Fruit fly (Drosophila melanogaster) whole organism, wandering third instar larva: Measurements from ENCODE around the gene ThrRS.

Source experiments
- CG32264 ChIP-seq: fragments of 200-800 bp; sonication (Bioruptor generic); optimal IDR thresholded peaks from 2 replicates; lab custom pipeline; 2016; ENCODE audit warnings: missing biosample characterization, missing genetic modification characterization
- Dfd ChIP-seq: fragments of >200 bp; optimal IDR thresholded peaks from 2 replicates; lab custom pipeline; 2017; ENCODE audit warnings: missing biosample characterization, missing genetic modification characterization
- OdsH ChIP-seq: fragments of 200-800 bp; sonication (Bioruptor generic); optimal IDR thresholded peaks from 2 replicates; lab custom pipeline; 2016; ENCODE audit warnings: missing biosample characterization, mild to moderate bottlenecking, missing genetic modification characterization
- brk ChIP-seq: fragments of 200-800 bp; sonication (Bioruptor generic); optimal IDR thresholded peaks from 2 replicates; lab custom pipeline; 2016; ENCODE audit warnings: missing biosample characterization, mild to moderate bottlenecking, missing genetic modification characterization
- dl ChIP-seq, 2 experiments: fragments of 175-275, 200-275 bp in 1 of 2; fragments of 200-275 bp in 1 of 2; sonication (Bioruptor generic); optimal IDR thresholded peaks; lab custom pipeline; 2018; ENCODE audit warnings: mild to moderate bottlenecking in 2 of 2, missing biosample characterization in 2 of 2, missing genetic modification characterization in 2 of 2, moderate library complexity in 2 of 2; ENCODE audit not compliant: partially characterized antibody in 2 of 2, insufficient read depth in 1 of 2
- dmrt93B ChIP-seq: fragments of 200-800 bp; sonication (Bioruptor generic); optimal IDR thresholded peaks from 2 replicates; lab custom pipeline; 2018; ENCODE audit warnings: missing biosample characterization, mild to moderate bottlenecking, missing genetic modification characterization
- dsf ChIP-seq: sonication (Bioruptor generic); optimal IDR thresholded peaks from 2 replicates; lab custom pipeline; 2016; ENCODE audit warnings: missing biosample characterization, missing genetic modification characterization, borderline replicate concordance
- ey ChIP-seq: fragments of 200-800 bp; sonication (Bioruptor generic); optimal IDR thresholded peaks from 2 replicates; lab custom pipeline; 2016; ENCODE audit warnings: missing biosample characterization, missing genetic modification characterization
- h ChIP-seq: fragments of 200-800 bp; sonication (Bioruptor generic); optimal IDR thresholded peaks from 3 replicates; lab custom pipeline; 2016; ENCODE audit warnings: missing biosample characterization, mild to moderate bottlenecking, missing genetic modification characterization
- tai ChIP-seq: sonication (Bioruptor generic); optimal IDR thresholded peaks from 2 replicates; lab custom pipeline; 2016; ENCODE audit warnings: missing biosample characterization, missing genetic modification characterization
- usp ChIP-seq: fragments of >200 bp; optimal IDR thresholded peaks from 2 replicates; lab custom pipeline; 2017; ENCODE audit warnings: missing biosample characterization, missing genetic modification characterization

- no peak for TF ChIP-seq Dfd (GFP tag; lab: Kevin White, UChicago)
- TF ChIP-seq brk (GFP tag; lab: Kevin White, UChicago): no peak
- TF ChIP-seq OdsH (GFP tag; lab: Kevin White, UChicago): no peak
- TF ChIP-seq dsf (GFP tag; lab: Kevin White, UChicago): no peak
- no peak for TF ChIP-seq CG32264 (GFP tag; lab: Kevin White, UChicago)
- TF ChIP-seq tai (GFP tag; lab: Kevin White, UChicago): no peak
- TF ChIP-seq ey: no peak
- no peak for TF ChIP-seq dl (GFP tag; optimal IDR thresholded peaks at IDR 0.05; lab: Kevin White, UChicago; ENCODE audit: insufficient read depth in 1 of 2, partially characterized antibody in 2 of 2)
- peak; percentile 34 for TF ChIP-seq h (GFP tag; lab: Kevin White, UChicago)
- TF ChIP-seq usp (GFP tag; lab: Kevin White, UChicago): no peak
- TF ChIP-seq dmrt93B (GFP tag; lab: Kevin White, UChicago): no peak
Measured at dm6 chr2L:12108779-12109564, 5.4 kb downstream of the ThrRS start, which contains the start of the genes Rab6 and Phae1.
